Worm (Caenorhabditis elegans) whole organism, L3 larva: ENCODE results near the gene Y7A5A.2.

ENCODE experiments used
- R02D3.7 ChIP-seq: fragments of 150-350 bp; optimal IDR thresholded peaks from 2 replicates; lab custom pipeline; 2014; ENCODE audit warnings: missing biosample characterization, missing genetic modification characterization
- ZK546.5 ChIP-seq: sonication (generic microtip); optimal IDR thresholded peaks from 2 replicates; lab custom pipeline; 2017; ENCODE audit warnings: missing biosample characterization, missing genetic modification characterization
- ama-1 ChIP-seq: fragments of 150-350 bp; optimal IDR thresholded peaks from 2 replicates; lab custom pipeline; 2018
- ceh-16 ChIP-seq: sonication (generic microtip); optimal IDR thresholded peaks from 2 replicates; lab custom pipeline; 2017; ENCODE audit warnings: missing biosample characterization, missing genetic modification characterization
- elt-2 ChIP-seq: sonication (generic microtip); optimal IDR thresholded peaks from 2 replicates; lab custom pipeline; 2016; ENCODE audit warnings: missing genetic modification reagents, mild to moderate bottlenecking, missing genetic modification characterization, missing compliant biosample characterization
- fos-1 ChIP-seq: fragments of 150-350 bp; optimal IDR thresholded peaks from 2 replicates; lab custom pipeline; 2014; ENCODE audit warnings: missing biosample characterization, missing genetic modification characterization
- hmg-11 ChIP-seq: sonication (generic microtip); optimal IDR thresholded peaks from 2 replicates; lab custom pipeline; 2016; ENCODE audit warnings: missing genetic modification characterization, missing compliant biosample characterization
- mml-1 ChIP-seq: fragments of 150-350 bp; sonication (generic microtip); optimal IDR thresholded peaks from 3 replicates; lab custom pipeline; 2014; ENCODE audit warnings: missing biosample characterization, missing genetic modification characterization
- nfya-1 ChIP-seq: sonication (generic microtip); optimal IDR thresholded peaks from 2 replicates; lab custom pipeline; 2017; ENCODE audit warnings: missing genetic modification characterization, mild to moderate bottlenecking, missing compliant biosample characterization, antibody characterized with exemption, moderate library complexity; ENCODE audit not compliant: insufficient read depth
- pha-4 ChIP-seq: fragments of 150-350 bp; optimal IDR thresholded peaks from 2 replicates; lab custom pipeline; 2014; ENCODE audit warnings: missing biosample characterization, missing genetic modification reagents, missing genetic modification characterization

DNA sequence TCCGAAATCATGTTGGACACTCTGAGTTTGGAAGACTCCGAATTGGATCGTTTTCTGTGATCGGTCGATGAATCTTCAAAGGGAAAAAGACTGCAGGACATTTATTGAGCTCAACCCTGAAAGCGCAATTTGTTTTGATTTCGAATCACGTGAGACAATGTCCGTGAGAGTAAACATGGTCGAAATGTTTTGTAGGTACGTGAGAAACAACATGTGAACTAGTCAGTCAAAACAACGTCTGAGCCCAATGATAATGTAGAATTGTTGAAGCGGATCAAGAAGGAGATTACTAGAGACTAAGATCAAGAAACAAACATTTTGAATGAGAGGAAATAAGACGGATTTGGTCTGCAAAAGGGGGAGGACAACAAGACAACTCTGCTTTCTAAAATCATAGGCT lies 31.5 kb upstream of the Y7A5A.2 start, which contains the start of gene Y7A5A.7:
- no peak for TF ChIP-seq hmg-11
- no peak for TF ChIP-seq R02D3.7 (tag; lab: Kevin White, UChicago)
- TF ChIP-seq fos-1 (tag; lab: Kevin White, UChicago) = no peak
- TF ChIP-seq ceh-16 = no peak
- no peak for TF ChIP-seq ZK546.5 (tag; lab: Kevin White, UChicago)
- TF ChIP-seq pha-4 (tag; lab: Kevin White, UChicago) = no peak
- TF ChIP-seq ama-1 (lab: Kevin White, UChicago) = no peak
- no peak for TF ChIP-seq elt-2 (tag; lab: Kevin White, UChicago)
- TF ChIP-seq mml-1 (tag; lab: Kevin White, UChicago) = no peak
- TF ChIP-seq nfya-1 (tag; lab: Kevin White, UChicago) = no peak
